Worm (Caenorhabditis elegans) whole organism, L2 larva: ENCODE measurements around the gene tsen-54.

ENCODE experiments used
- C34F6.9 ChIP-seq: fragments of 150-350 bp; optimal IDR thresholded peaks from 2 replicates; lab custom pipeline; 2014; ENCODE audit warnings: missing biosample characterization, missing genetic modification characterization
- F13H6.1 ChIP-seq: sonication (generic microtip); optimal IDR thresholded peaks from 2 replicates; lab custom pipeline; 2016; ENCODE audit warnings: missing genetic modification characterization, missing compliant biosample characterization
- alr-1 ChIP-seq: fragments of 150-350 bp; optimal IDR thresholded peaks from 2 replicates; lab custom pipeline; 2014; ENCODE audit warnings: missing biosample characterization, missing genetic modification characterization
- aly-2 ChIP-seq: fragments of 150-350 bp; optimal IDR thresholded peaks from 2 replicates; lab custom pipeline; 2014; ENCODE audit warnings: missing biosample characterization, missing genetic modification characterization
- ceh-16 ChIP-seq: fragments of 150-350 bp; optimal IDR thresholded peaks from 2 replicates; lab custom pipeline; 2014; ENCODE audit warnings: missing biosample characterization, missing genetic modification characterization
- crh-2 ChIP-seq: sonication (generic microtip); optimal IDR thresholded peaks from 2 replicates; lab custom pipeline; 2017; ENCODE audit warnings: missing biosample characterization, missing genetic modification characterization
- dmd-4 ChIP-seq: sonication (generic microtip); optimal IDR thresholded peaks from 2 replicates; lab custom pipeline; 2017; ENCODE audit warnings: missing biosample characterization, missing genetic modification characterization
- elt-1 ChIP-seq: fragments of 150-350 bp; optimal IDR thresholded peaks from 2 replicates; lab custom pipeline; 2014; ENCODE audit warnings: missing biosample characterization, missing genetic modification characterization
- elt-3 ChIP-seq: sonication (generic microtip); optimal IDR thresholded peaks from 2 replicates; lab custom pipeline; 2017; ENCODE audit warnings: missing biosample characterization, missing genetic modification characterization
- lin-13 ChIP-seq: fragments of 150-350 bp; optimal IDR thresholded peaks from 2 replicates; lab custom pipeline; 2014; ENCODE audit warnings: missing biosample characterization, missing genetic modification reagents, missing genetic modification characterization
- lin-39 ChIP-seq: fragments of 150-350 bp; optimal IDR thresholded peaks from 2 replicates; lab custom pipeline; 2014; ENCODE audit warnings: missing biosample characterization, missing genetic modification reagents, missing genetic modification characterization
- lsy-2 ChIP-seq, 2 experiments: fragments of 150-350 bp in 1 of 2; sonication (generic microtip) in 1 of 2; optimal IDR thresholded peaks; 2 replicates each; lab custom pipeline; 2014 to 2017; ENCODE audit warnings: missing biosample characterization in 2 of 2, missing genetic modification characterization in 2 of 2
- mab-5 ChIP-seq: fragments of 150-350 bp; optimal IDR thresholded peaks from 2 replicates; lab custom pipeline; 2014; ENCODE audit warnings: missing biosample characterization, missing genetic modification characterization
- mbf-1 ChIP-seq: sonication (generic microtip); optimal IDR thresholded peaks from 2 replicates; lab custom pipeline; 2017; ENCODE audit warnings: missing biosample characterization, missing genetic modification characterization
- nhr-11 ChIP-seq: fragments of 150-350 bp; optimal IDR thresholded peaks from 2 replicates; lab custom pipeline; 2014; ENCODE audit warnings: missing biosample characterization, missing genetic modification characterization
- nhr-12 ChIP-seq: fragments of 150-350 bp; optimal IDR thresholded peaks from 2 replicates; lab custom pipeline; 2014; ENCODE audit warnings: missing biosample characterization, missing genetic modification characterization
- nhr-129 ChIP-seq: fragments of 150-350 bp; optimal IDR thresholded peaks from 2 replicates; lab custom pipeline; 2014; ENCODE audit warnings: missing biosample characterization, missing genetic modification characterization
- nhr-21 ChIP-seq: fragments of 150-350 bp; optimal IDR thresholded peaks from 2 replicates; lab custom pipeline; 2014; ENCODE audit warnings: missing biosample characterization, missing genetic modification characterization
- nhr-23 ChIP-seq: fragments of 150-350 bp; optimal IDR thresholded peaks from 2 replicates; lab custom pipeline; 2014; ENCODE audit warnings: missing biosample characterization, missing genetic modification reagents, missing genetic modification characterization
- nhr-237 ChIP-seq: fragments of 150-350 bp; optimal IDR thresholded peaks from 2 replicates; lab custom pipeline; 2014; ENCODE audit warnings: missing biosample characterization, missing genetic modification characterization
- nhr-25 ChIP-seq: fragments of 150-350 bp; sonication (generic microtip); optimal IDR thresholded peaks from 3 replicates; lab custom pipeline; 2014; ENCODE audit warnings: missing biosample characterization, missing genetic modification characterization
- nhr-6 ChIP-seq: fragments of 150-350 bp; optimal IDR thresholded peaks from 2 replicates; lab custom pipeline; 2014; ENCODE audit warnings: missing biosample characterization, missing genetic modification characterization
- nhr-77 ChIP-seq: fragments of 150-350 bp; optimal IDR thresholded peaks from 2 replicates; lab custom pipeline; 2014; ENCODE audit warnings: missing biosample characterization, missing genetic modification characterization
- peb-1 ChIP-seq: fragments of 150-350 bp; optimal IDR thresholded peaks from 2 replicates; lab custom pipeline; 2014; ENCODE audit warnings: missing biosample characterization, missing genetic modification characterization
- sem-4 ChIP-seq: fragments of 150-350 bp; optimal IDR thresholded peaks from 2 replicates; lab custom pipeline; 2014; ENCODE audit warnings: missing biosample characterization, missing genetic modification reagents, missing genetic modification characterization
- skn-1 ChIP-seq: sonication (generic microtip); optimal IDR thresholded peaks from 2 replicates; lab custom pipeline; 2017; ENCODE audit warnings: missing biosample characterization, missing genetic modification characterization
- sma-3 ChIP-seq: sonication (generic microtip); optimal IDR thresholded peaks from 2 replicates; lab custom pipeline; 2016; ENCODE audit warnings: missing genetic modification reagents, missing genetic modification characterization, missing compliant biosample characterization
- sma-9 ChIP-seq, 2 experiments: fragments of 150-350 bp in 1 of 2; sonication (generic microtip) in 1 of 2; optimal IDR thresholded peaks; 2 replicates each; lab custom pipeline; 2014 to 2016; ENCODE audit warnings: missing genetic modification characterization in 2 of 2, mild to moderate bottlenecking in 1 of 2, missing biosample characterization in 1 of 2, missing compliant biosample characterization in 1 of 2, missing genetic modification reagents in 1 of 2, moderate library complexity in 1 of 2
- snpc-4 ChIP-seq: fragments of 150-350 bp; optimal IDR thresholded peaks from 2 replicates; lab custom pipeline; 2014; ENCODE audit warnings: missing biosample characterization, missing genetic modification characterization
- unc-55 ChIP-seq: fragments of 150-350 bp; sonication (generic microtip); optimal IDR thresholded peaks from 3 replicates; lab custom pipeline; 2014; ENCODE audit warnings: missing biosample characterization, missing genetic modification reagents, missing genetic modification characterization
- zag-1 ChIP-seq: fragments of 150-350 bp; optimal IDR thresholded peaks from 2 replicates; lab custom pipeline; 2014; ENCODE audit warnings: missing biosample characterization, missing genetic modification characterization
- ztf-11 ChIP-seq: sonication (generic microtip); optimal IDR thresholded peaks from 2 replicates; lab custom pipeline; 2017; ENCODE audit warnings: missing biosample characterization, missing genetic modification characterization
- ztf-4 ChIP-seq: fragments of 150-350 bp; optimal IDR thresholded peaks from 2 replicates; lab custom pipeline; 2014; ENCODE audit warnings: missing biosample characterization, missing genetic modification characterization

The tsen-54 gene

DNA sequence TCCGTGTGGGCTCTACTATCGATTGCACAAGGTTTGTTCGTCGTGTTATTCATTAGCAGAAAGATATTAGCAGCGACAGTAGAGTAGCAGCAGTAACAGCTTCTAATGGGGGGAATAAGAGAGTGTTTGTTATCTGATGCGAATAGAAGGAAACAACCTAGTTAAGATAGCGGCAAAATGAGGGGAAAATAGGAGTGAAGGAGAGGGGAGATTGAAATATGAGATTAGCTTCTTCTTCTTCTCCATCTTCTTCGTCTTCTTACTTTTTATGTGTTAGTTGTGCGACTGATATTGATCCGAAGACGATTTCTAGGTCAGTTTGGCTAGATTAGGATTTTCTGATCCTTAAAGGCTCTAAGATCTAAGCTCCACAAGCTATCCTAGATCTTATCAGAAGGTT, 33.1 kb upstream of the tsen-54 start:
- TF ChIP-seq lsy-2 (tag; optimal IDR thresholded peaks at IDR 0.05; lab: Kevin White, UChicago) (no peak), sem-4 (no peak), nhr-23 (tag; lab: Kevin White, UChicago) (peak; percentile 86), elt-1 (peak; percentile 87)

DNA sequence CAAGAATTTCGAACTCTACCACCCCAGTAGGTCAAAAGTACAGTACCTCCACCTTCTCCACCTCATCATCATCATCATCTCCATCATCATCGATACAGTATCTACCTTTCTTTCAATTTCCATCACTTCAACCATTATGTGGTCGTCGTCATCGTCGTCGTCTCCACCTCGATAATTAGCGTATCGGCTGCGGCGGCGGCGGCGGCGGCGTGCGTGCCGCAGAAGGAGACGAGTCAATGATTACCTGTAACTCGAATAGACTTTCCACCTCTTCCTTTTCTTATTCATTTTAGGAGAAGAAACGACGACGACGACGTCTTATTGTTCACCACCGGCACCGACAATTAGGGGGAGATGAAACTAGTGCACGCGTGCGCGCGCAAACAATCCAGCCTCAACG, 32.4 kb upstream of the tsen-54 start:
- TF ChIP-seq nhr-6 (tag; lab: Kevin White, UChicago) (no peak), alr-1 (tag; lab: Kevin White, UChicago) (no peak), lin-39 (tag; lab: Kevin White, UChicago) (no peak)

DNA sequence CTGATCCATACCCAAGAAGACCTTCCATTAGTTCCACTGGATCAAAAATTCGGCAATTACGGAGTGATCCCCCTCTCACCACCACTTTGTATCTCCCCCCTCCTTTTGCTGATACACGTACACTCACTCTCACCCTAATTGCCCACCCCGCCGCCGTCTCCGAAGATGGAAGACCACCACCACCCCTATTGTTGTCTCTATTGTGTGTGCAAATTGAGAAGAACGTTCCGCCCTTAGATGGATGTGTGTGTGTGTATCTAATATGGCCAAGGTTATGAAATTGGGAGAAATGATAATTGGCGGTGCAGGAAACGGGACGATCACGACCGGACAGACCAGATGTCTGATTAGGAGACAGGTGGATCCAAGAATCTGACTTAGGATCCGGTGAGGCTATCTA, 31.7 kb upstream of the tsen-54 start:
- TF ChIP-seq lin-39 (tag; lab: Kevin White, UChicago) (no peak), aly-2 (tag; lab: Kevin White, UChicago) (no peak), unc-55 (GFP tag; lab: Kevin White, UChicago) (no peak), nhr-6 (tag; lab: Kevin White, UChicago) (no peak), lin-13 (no peak), nhr-23 (tag; lab: Kevin White, UChicago) (no peak), nhr-129 (tag; lab: Kevin White, UChicago) (no peak), nhr-21 (tag; lab: Kevin White, UChicago) (no peak), C34F6.9 (no peak), nhr-25 (no peak), elt-1 (no peak), sem-4 (no peak), ztf-4 (no peak), snpc-4 (tag; lab: Kevin White, UChicago) (no peak)

DNA sequence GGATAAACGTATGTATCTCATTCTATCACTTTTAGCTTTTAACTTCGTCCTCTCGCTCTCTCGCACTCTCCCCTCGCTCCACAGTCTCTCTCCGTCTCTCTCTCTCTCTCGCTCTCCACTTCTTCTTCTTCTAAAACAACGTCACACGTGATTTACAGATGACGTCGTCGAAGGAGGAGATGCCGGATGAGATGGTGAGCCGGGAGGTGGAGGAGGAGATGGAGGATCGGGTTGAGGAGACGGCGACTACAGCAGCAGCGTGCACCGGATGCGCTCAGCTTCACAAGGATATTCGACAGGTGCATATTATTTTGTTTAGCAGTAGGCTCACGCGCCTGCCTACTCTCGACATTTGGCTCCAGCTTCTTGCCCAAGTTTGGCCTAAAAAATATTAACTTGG, 30.2 kb upstream of the tsen-54 start, which contains the start of gene elt-6:
Gene elt-6 (plus strand): TSS at position 159 of the 400 bp plus-strand sequence.
- TF ChIP-seq nhr-11 (tag; lab: Kevin White, UChicago) = no peak
- TF ChIP-seq unc-55 (GFP tag; lab: Kevin White, UChicago) = peak; percentile 6
- TF ChIP-seq mbf-1 (tag; lab: Kevin White, UChicago) = no peak
- no peak for TF ChIP-seq skn-1 (tag; lab: Kevin White, UChicago)
- TF ChIP-seq ztf-11 (tag; lab: Kevin White, UChicago) = no peak
- no peak for TF ChIP-seq mab-5 (tag; lab: Kevin White, UChicago)
- TF ChIP-seq nhr-25 = no peak
- TF ChIP-seq, all 48 proteins: peak for 1

DNA sequence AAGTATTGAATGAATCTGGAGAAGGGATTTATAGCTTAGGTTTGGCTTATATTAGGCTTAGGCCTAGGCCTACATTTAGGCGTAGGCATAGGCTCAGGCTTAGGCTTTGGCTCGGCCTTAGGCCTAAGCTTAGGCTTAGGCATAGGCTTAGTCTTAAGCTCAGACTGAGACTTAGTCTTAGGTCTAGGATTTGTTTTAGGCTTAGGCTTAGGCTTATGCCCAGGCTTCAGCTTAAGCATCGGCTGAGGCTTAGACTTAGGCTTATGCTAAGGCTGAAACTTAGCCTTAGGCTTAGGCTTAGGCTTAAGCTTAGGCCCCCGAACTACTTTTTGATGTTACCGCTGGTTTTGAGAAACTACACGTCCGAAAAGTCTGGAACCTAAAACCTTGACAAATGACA, 27.5 kb upstream of the tsen-54 start:
- TF ChIP-seq peb-1 (tag; lab: Kevin White, UChicago) (no peak), elt-1 (no peak), F13H6.1 (tag; lab: Kevin White, UChicago) (no peak), nhr-237 (tag; lab: Kevin White, UChicago) (no peak), nhr-12 (tag; lab: Kevin White, UChicago) (no peak), crh-2 (no peak), elt-3 (tag; lab: Kevin White, UChicago) (no peak), sma-9 (GFP tag; optimal IDR thresholded peaks at IDR 0.05; lab: Kevin White, UChicago) (no peak), sma-9 (tag; optimal IDR thresholded peaks at IDR 0.05; lab: Kevin White, UChicago) (no peak), skn-1 (tag; lab: Kevin White, UChicago) (no peak)
- TF ChIP-seq, all 48 proteins: peak for 0

DNA sequence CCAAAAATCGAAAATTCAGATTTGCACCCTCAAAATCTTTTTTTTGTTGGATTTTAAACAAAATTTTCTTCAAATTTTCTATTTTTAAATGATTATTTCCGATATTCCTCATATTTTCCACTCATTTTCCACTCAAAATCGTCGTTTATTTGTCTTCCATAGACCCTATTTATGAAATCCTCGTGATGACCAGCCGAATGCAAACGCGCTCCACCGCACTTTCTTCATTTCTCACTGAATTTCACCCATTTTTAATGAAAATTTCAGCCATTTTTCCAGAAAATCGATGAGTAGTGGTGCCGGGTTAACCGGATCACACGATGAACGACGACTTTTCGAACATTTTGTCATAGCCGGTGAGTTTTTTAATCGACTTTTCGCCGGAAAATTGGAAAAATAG, 24.3 kb upstream of the tsen-54 start, which contains the start of gene denn-4:
Gene denn-4 (plus strand): TSS at position 280 of the 400 bp plus-strand sequence.
- TF ChIP-seq unc-55 (GFP tag; lab: Kevin White, UChicago) = peak; percentile 25
- peak; percentile 1 for TF ChIP-seq nhr-129 (tag; lab: Kevin White, UChicago)
- TF ChIP-seq nhr-6 (tag; lab: Kevin White, UChicago) = no peak
- peak in 1 of 2 experiments; percentile 52 for TF ChIP-seq lsy-2 (tag; optimal IDR thresholded peaks at IDR 0.05; lab: Kevin White, UChicago)
- TF ChIP-seq C34F6.9 = peak; percentile 29
- TF ChIP-seq nhr-77 (tag; lab: Kevin White, UChicago) = no peak

DNA sequence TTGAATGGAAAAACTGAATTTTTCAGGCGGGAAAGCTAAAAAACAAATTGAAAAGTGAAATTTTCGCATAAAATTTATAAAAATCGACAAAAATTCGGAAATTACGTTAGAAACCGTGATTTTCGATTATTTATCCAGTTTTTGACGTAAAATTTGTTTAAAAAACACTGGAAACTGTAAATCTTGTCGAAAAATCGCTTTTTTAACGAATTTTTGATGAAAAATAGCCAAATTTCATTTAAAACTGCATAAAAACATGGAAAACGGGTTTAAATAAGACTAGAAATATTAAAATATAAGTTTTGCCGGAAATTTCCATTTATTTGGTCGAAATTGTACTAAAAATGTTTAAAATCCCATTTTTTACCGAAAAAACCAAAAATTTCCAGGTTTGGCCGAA, 23.8 kb upstream of the tsen-54 start:
- TF ChIP-seq sma-3 (GFP tag; lab: Kevin White, UChicago) = no peak
- TF ChIP-seq nhr-237 (tag; lab: Kevin White, UChicago) = no peak
- no peak for TF ChIP-seq peb-1 (tag; lab: Kevin White, UChicago)
- no peak for TF ChIP-seq snpc-4 (tag; lab: Kevin White, UChicago)
- no peak for TF ChIP-seq mab-5 (tag; lab: Kevin White, UChicago)
- no peak for TF ChIP-seq dmd-4
- TF ChIP-seq skn-1 (tag; lab: Kevin White, UChicago) = no peak
- no peak for TF ChIP-seq ztf-11 (tag; lab: Kevin White, UChicago)
- no peak for TF ChIP-seq ceh-16
- no peak for TF ChIP-seq nhr-25
- TF ChIP-seq sma-9 (GFP tag; optimal IDR thresholded peaks at IDR 0.05; lab: Kevin White, UChicago) = no peak
- no peak for TF ChIP-seq sma-9 (tag; optimal IDR thresholded peaks at IDR 0.05; lab: Kevin White, UChicago)
- no peak for TF ChIP-seq zag-1 (tag; lab: Kevin White, UChicago)
- no peak for TF ChIP-seq sem-4
- TF ChIP-seq, all 48 proteins: peak for 0
